Worm (Caenorhabditis elegans) whole organism, L4 larva: ENCODE results near the gene rfc-1.

Experiments used
- F26F4.8 ChIP-seq: fragments of 200-800 bp; sonication (Bioruptor generic); conservative IDR thresholded peaks from 2 replicates; pipeline ENCODE4 v1.3.6; 2022; ENCODE audit warnings: missing genetic modification characterization, missing compliant biosample characterization
- F44E2.7 ChIP-seq: fragments of 200-800 bp; sonication (Bioruptor generic); IDR thresholded peaks from 2 replicates; pipeline ENCODE4 v2.1.2; 2022; ENCODE audit warnings: missing genetic modification characterization, missing compliant biosample characterization
- F49E8.2 ChIP-seq: sonication (generic microtip); optimal IDR thresholded peaks from 2 replicates; lab custom pipeline; 2016; ENCODE audit warnings: missing compliant biosample characterization, mild to moderate bottlenecking, missing genetic modification characterization, borderline replicate concordance
- T20F7.1 ChIP-seq: fragments of 200-800 bp; sonication (Bioruptor generic); optimal IDR thresholded peaks from 2 replicates; lab custom pipeline; 2018; ENCODE audit warnings: mild to moderate bottlenecking, missing genetic modification characterization, missing compliant biosample characterization
- Y105C5A.15 ChIP-seq: fragments of 200-800 bp; sonication (Bioruptor generic); IDR thresholded peaks from 2 replicates; pipeline ENCODE4 v1.3.6; 2022; ENCODE audit warnings: missing genetic modification characterization, missing compliant biosample characterization
- Y48G9A.11 ChIP-seq: fragments of 200-800 bp; sonication (Bioruptor generic); IDR thresholded peaks from 2 replicates; pipeline ENCODE4 v1.3.6; 2022; ENCODE audit warnings: missing genetic modification reagents, missing genetic modification characterization, missing compliant biosample characterization
- ZK546.5 ChIP-seq, 2 experiments: sonication (generic microtip); optimal IDR thresholded peaks; 2 replicates each; lab custom pipeline; 2017; ENCODE audit warnings: missing biosample characterization in 2 of 2, missing genetic modification characterization in 2 of 2
- ama-1 ChIP-seq: fragments of 150-350 bp; optimal IDR thresholded peaks from 2 replicates; lab custom pipeline; 2014; ENCODE audit warnings: inconsistent platforms, mixed read lengths
- arid-1 ChIP-seq: fragments of 200-800 bp; sonication (Bioruptor generic); conservative IDR thresholded peaks from 2 replicates; pipeline ENCODE4 v1.3.6; 2022; ENCODE audit warnings: missing genetic modification reagents, missing genetic modification characterization, missing compliant biosample characterization
- ceh-28 ChIP-seq: fragments of 150-350 bp; optimal IDR thresholded peaks from 2 replicates; lab custom pipeline; 2014; ENCODE audit warnings: missing biosample characterization, missing genetic modification reagents, missing genetic modification characterization
- ceh-44 ChIP-seq: fragments of 200-800 bp; sonication (Bioruptor generic); IDR thresholded peaks from 2 replicates; pipeline ENCODE4 v1.3.6; 2022; ENCODE audit warnings: missing genetic modification reagents, missing genetic modification characterization, missing compliant biosample characterization
- ceh-62 ChIP-seq: sonication (generic microtip); optimal IDR thresholded peaks from 2 replicates; lab custom pipeline; 2017; ENCODE audit warnings: missing biosample characterization, missing genetic modification characterization
- ceh-82 ChIP-seq: sonication (generic microtip); optimal IDR thresholded peaks from 2 replicates; lab custom pipeline; 2017; ENCODE audit warnings: missing biosample characterization, missing genetic modification characterization
- cey-2 ChIP-seq: sonication (generic microtip); optimal IDR thresholded peaks from 3 replicates; lab custom pipeline; 2017; ENCODE audit warnings: missing genetic modification characterization, mild to moderate bottlenecking, missing compliant biosample characterization, antibody characterized with exemption, borderline replicate concordance; ENCODE audit not compliant: insufficient read depth
- dmd-6 ChIP-seq: fragments of 200-800 bp; sonication (Bioruptor generic); IDR thresholded peaks from 2 replicates; pipeline ENCODE4 v1.3.6; 2022; ENCODE audit warnings: missing genetic modification reagents, missing genetic modification characterization, missing compliant biosample characterization
- duxl-1 ChIP-seq: sonication (generic microtip); optimal IDR thresholded peaks from 2 replicates; lab custom pipeline; 2016; ENCODE audit warnings: mild to moderate bottlenecking, missing genetic modification characterization, moderate library complexity, missing compliant biosample characterization; ENCODE audit not compliant: poor library complexity
- egl-43 ChIP-seq: fragments of 200-800 bp; sonication (Bioruptor generic); IDR thresholded peaks from 2 replicates; pipeline ENCODE4 v1.3.6; 2022; ENCODE audit warnings: missing genetic modification reagents, missing genetic modification characterization, missing compliant biosample characterization
- fos-1 ChIP-seq: fragments of 150-350 bp; optimal IDR thresholded peaks from 2 replicates; lab custom pipeline; 2014; ENCODE audit warnings: missing biosample characterization, missing genetic modification characterization
- hif-1 ChIP-seq, 2 experiments: sonication (generic microtip); optimal IDR thresholded peaks; 2 replicates each; lab custom pipeline; 2016 to 2017; ENCODE audit warnings: missing compliant biosample characterization in 2 of 2, missing genetic modification characterization in 2 of 2, missing genetic modification reagents in 2 of 2, missing genotype in 2 of 2, mild to moderate bottlenecking in 1 of 2
- lim-7 ChIP-seq: fragments of 200-800 bp; sonication (Bioruptor generic); IDR thresholded peaks from 2 replicates; pipeline ENCODE4 v1.3.6; 2022; ENCODE audit warnings: missing genetic modification characterization, missing compliant biosample characterization
- lin-39 ChIP-seq: fragments of 150-350 bp; optimal IDR thresholded peaks from 2 replicates; lab custom pipeline; 2014; ENCODE audit warnings: missing biosample characterization, missing genetic modification reagents, missing genetic modification characterization
- lsy-2 ChIP-seq, 2 experiments: fragments of 150-350 bp in 1 of 2; sonication (generic microtip) in 1 of 2; optimal IDR thresholded peaks; 2 replicates each; lab custom pipeline; 2014 to 2017; ENCODE audit warnings: missing biosample characterization in 2 of 2, missing genetic modification characterization in 2 of 2
- mdl-1 ChIP-seq, 2 experiments: fragments of 150-350 bp in 1 of 2; sonication (generic microtip) in 1 of 2; optimal IDR thresholded peaks; 2 replicates each; lab custom pipeline; 2014 to 2017; ENCODE audit warnings: missing biosample characterization in 2 of 2, missing genetic modification characterization in 2 of 2
- mep-1 ChIP-seq: fragments of 150-350 bp; sonication (generic microtip); optimal IDR thresholded peaks from 3 replicates; lab custom pipeline; 2014; ENCODE audit warnings: missing biosample characterization, missing genetic modification characterization
- mxl-2 ChIP-seq: fragments of 200-800 bp; sonication (Bioruptor generic); conservative IDR thresholded peaks from 2 replicates; pipeline ENCODE4 v1.3.6; 2022; ENCODE audit warnings: missing genetic modification reagents, missing genetic modification characterization, missing compliant biosample characterization
- nhr-10 ChIP-seq: fragments of 150-350 bp; optimal IDR thresholded peaks from 2 replicates; lab custom pipeline; 2014; ENCODE audit warnings: missing biosample characterization, missing genetic modification characterization
- nhr-102 ChIP-seq: sonication (generic microtip); optimal IDR thresholded peaks from 2 replicates; lab custom pipeline; 2016; ENCODE audit warnings: mild to moderate bottlenecking, missing genetic modification characterization, moderate library complexity, missing compliant biosample characterization
- nhr-11 ChIP-seq: fragments of 150-350 bp; optimal IDR thresholded peaks from 2 replicates; lab custom pipeline; 2014; ENCODE audit warnings: missing biosample characterization, missing genetic modification characterization
- nhr-25 ChIP-seq: sonication (generic microtip); optimal IDR thresholded peaks from 2 replicates; lab custom pipeline; 2017; ENCODE audit warnings: missing genetic modification characterization, mild to moderate bottlenecking, missing compliant biosample characterization, antibody characterized with exemption, moderate library complexity, borderline replicate concordance; ENCODE audit not compliant: insufficient read depth
- nhr-28 ChIP-seq: fragments of 150-350 bp; optimal IDR thresholded peaks from 2 replicates; lab custom pipeline; 2014; ENCODE audit warnings: missing biosample characterization, missing genetic modification characterization
- nhr-48 ChIP-seq: sonication (generic microtip); optimal IDR thresholded peaks from 2 replicates; lab custom pipeline; 2016; ENCODE audit warnings: mild to moderate bottlenecking, missing genetic modification characterization, missing compliant biosample characterization
- nhr-76 ChIP-seq: fragments of 150-350 bp; optimal IDR thresholded peaks from 2 replicates; lab custom pipeline; 2014; ENCODE audit warnings: missing biosample characterization, missing genetic modification characterization
- pha-4 ChIP-seq, 2 experiments: fragments of 150-350 bp in 1 of 2; fragments of 200-800 bp in 1 of 2; sonication (Bioruptor generic) in 1 of 2; IDR thresholded peaks in 1 of 2; optimal IDR thresholded peaks in 1 of 2; 2 replicates each; pipeline versions ENCODE4 v1.3.6 to Lab custom; 2014 to 2022; ENCODE audit warnings: missing genetic modification characterization in 2 of 2, missing genetic modification reagents in 2 of 2, missing biosample characterization in 1 of 2, missing compliant biosample characterization in 1 of 2
- set-16 ChIP-seq: fragments of 200-800 bp; sonication (Bioruptor generic); IDR thresholded peaks from 2 replicates; pipeline ENCODE4 v1.3.6; 2022; ENCODE audit warnings: missing genetic modification reagents, missing genetic modification characterization, missing compliant biosample characterization
- snpc-1.2 ChIP-seq: fragments of 200-800 bp; sonication (Bioruptor generic); IDR thresholded peaks from 2 replicates; pipeline ENCODE4 v1.3.6; 2022; ENCODE audit warnings: missing genetic modification reagents, missing genetic modification characterization, missing compliant biosample characterization
- spr-1 ChIP-seq: sonication (generic microtip); optimal IDR thresholded peaks from 2 replicates; lab custom pipeline; 2016; ENCODE audit warnings: mild to moderate bottlenecking, missing genetic modification characterization, missing compliant biosample characterization
- spr-3 ChIP-seq: fragments of 200-800 bp; sonication (Bioruptor generic); optimal IDR thresholded peaks from 2 replicates; lab custom pipeline; 2018; ENCODE audit warnings: mild to moderate bottlenecking, missing genetic modification characterization, missing compliant biosample characterization
- tag-97 ChIP-seq: fragments of 200-800 bp; sonication (Bioruptor generic); IDR thresholded peaks from 2 replicates; pipeline ENCODE4 v1.3.6; 2022; ENCODE audit warnings: missing genetic modification characterization, missing compliant biosample characterization
- unc-62 ChIP-seq, 3 experiments: fragments of 150-350 bp in 1 of 3; sonication (generic microtip); optimal IDR thresholded peaks in 2 of 3; peaks in 1 of 3; 1 replicate in 1 of 3; 2 replicates in 2 of 3; lab custom pipeline; 2014 to 2017; ENCODE audit warnings: missing biosample characterization in 3 of 3, missing genetic modification characterization in 3 of 3, missing genetic modification reagents in 3 of 3, missing genotype in 1 of 3
- zfp-3 ChIP-seq: fragments of 200-800 bp; sonication (Bioruptor generic); conservative IDR thresholded peaks from 2 replicates; pipeline ENCODE4 v1.3.6; 2022; ENCODE audit warnings: missing genetic modification reagents, missing genetic modification characterization, missing compliant biosample characterization

Gene rfc-1

DNA sequence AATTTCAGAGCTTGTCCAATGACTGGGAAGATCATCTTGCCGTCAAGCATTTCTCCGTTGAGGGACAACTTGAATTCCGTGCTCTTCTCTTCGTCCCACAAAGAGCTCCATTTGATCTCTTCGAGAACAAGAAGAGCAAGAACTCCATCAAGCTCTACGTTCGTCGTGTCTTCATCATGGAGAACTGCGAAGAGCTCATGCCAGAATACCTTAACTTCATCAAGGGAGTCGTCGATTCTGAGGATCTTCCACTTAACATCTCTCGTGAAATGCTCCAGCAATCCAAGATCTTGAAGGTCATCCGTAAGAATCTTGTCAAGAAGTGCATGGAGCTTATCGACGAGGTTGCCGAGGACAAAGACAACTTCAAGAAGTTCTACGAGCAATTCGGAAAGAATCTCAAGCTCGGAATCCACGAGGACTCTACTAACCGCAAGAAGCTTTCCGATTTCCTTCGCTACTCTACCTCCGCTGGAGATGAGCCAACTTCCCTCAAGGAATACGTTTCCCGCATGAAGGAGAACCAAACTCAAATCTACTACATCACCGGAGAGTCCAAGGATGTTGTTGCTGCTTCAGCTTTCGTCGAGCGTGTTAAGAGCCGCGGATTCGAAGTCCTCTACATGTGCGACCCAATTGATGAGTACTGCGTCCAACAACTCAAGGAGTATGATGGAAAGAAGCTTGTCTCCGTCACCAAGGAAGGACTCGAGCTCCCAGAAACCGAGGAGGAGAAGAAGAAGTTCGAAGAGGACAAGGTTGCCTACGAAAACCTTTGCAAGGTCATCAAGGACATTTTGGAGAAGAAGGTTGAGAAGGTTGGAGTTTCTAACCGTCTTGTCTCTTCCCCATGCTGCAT, 41.6 kb upstream of the rfc-1 start (continued):
- TF ChIP-seq ceh-82 (no peak), cey-2 (no peak), nhr-76 (tag; lab: Kevin White, UChicago) (no peak), F44E2.7 (GFP tag; lab: Robert Waterston, UW) (no peak)

DNA sequence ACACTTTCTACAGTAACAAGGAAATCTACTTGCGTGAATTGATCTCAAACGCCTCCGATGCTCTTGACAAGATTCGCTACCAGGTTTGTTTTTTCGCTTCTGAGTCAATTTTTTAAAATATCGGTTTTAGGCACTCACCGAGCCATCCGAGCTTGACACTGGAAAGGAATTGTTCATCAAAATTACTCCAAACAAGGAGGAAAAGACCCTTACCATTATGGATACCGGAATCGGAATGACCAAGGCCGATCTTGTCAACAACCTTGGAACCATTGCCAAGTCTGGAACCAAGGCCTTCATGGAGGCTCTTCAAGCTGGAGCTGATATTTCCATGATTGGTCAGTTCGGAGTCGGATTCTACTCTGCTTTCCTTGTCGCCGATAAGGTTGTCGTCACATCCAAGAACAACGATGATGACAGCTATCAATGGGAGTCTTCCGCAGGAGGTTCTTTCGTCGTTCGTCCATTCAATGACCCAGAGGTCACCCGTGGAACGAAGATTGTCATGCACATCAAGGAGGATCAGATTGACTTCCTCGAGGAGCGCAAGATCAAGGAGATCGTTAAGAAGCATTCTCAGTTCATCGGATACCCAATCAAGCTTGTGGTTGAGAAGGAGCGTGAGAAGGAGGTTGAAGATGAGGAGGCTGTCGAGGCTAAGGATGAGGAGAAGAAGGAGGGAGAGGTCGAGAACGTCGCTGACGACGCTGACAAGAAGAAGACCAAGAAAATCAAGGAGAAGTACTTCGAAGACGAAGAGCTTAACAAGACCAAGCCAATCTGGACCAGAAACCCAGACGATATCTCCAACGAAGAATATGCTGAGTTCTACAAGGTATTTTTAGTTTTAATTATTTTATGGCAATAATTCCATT, 40.7 kb upstream of the rfc-1 start:
- no peak for TF ChIP-seq lin-39 (tag; lab: Kevin White, UChicago)
- 0 out of 2 replicates have a peak, but pooled peaks have one; percentile 6 for TF ChIP-seq dmd-6 (GFP tag; lab: Robert Waterston, UW)
- peak; percentile 21; the same call in 1 of the 2 replicates for TF ChIP-seq set-16 (GFP tag; lab: Robert Waterston, UW)
- peak; percentile 24; the same call in 1 of the 2 replicates for TF ChIP-seq pha-4 (GFP tag; IDR thresholded peaks at IDR 0.05; lab: Robert Waterston, UW)
- no peak for TF ChIP-seq pha-4 (tag; optimal IDR thresholded peaks at IDR 0.05; lab: Kevin White, UChicago)
- no peak for TF ChIP-seq spr-3 (GFP tag; lab: Kevin White, UChicago)
- TF ChIP-seq lsy-2 (tag; optimal IDR thresholded peaks at IDR 0.05; lab: Kevin White, UChicago) = peak in 1 of 2 experiments; percentile 9
- peak in 1 of 2 experiments; percentile 97 for TF ChIP-seq unc-62 (GFP tag; optimal IDR thresholded peaks at IDR 0.05 in 1 of 2; lab: Kevin White, UChicago)
- no peak for TF ChIP-seq unc-62 (tag; optimal IDR thresholded peaks at IDR 0.05; lab: Kevin White, UChicago)
- TF ChIP-seq snpc-1.2 (GFP tag; lab: Robert Waterston, UW) = peak; percentile 44; the same call in 1 of the 2 replicates
- no peak for TF ChIP-seq ceh-28 (tag; lab: Kevin White, UChicago)
- TF ChIP-seq mep-1 (tag; lab: Kevin White, UChicago) = peak; percentile 27
- TF ChIP-seq lim-7 (GFP tag; lab: Robert Waterston, UW) = 0 out of 2 replicates have a peak, but pooled peaks have one; percentile 70
- TF ChIP-seq F26F4.8 = no peak
- TF ChIP-seq spr-1 (tag; lab: Kevin White, UChicago) = no peak
- TF ChIP-seq ama-1 (lab: Kevin White, UChicago) = peak; percentile 84
- TF ChIP-seq zfp-3 (GFP tag; lab: Robert Waterston, UW) = no peak
- TF ChIP-seq nhr-25 = no peak
- TF ChIP-seq Y105C5A.15 = no peak
- no peak for TF ChIP-seq ZK546.5 (tag; optimal IDR thresholded peaks at IDR 0.05; lab: Kevin White, UChicago)
- no peak for TF ChIP-seq nhr-48 (tag; lab: Kevin White, UChicago)

DNA sequence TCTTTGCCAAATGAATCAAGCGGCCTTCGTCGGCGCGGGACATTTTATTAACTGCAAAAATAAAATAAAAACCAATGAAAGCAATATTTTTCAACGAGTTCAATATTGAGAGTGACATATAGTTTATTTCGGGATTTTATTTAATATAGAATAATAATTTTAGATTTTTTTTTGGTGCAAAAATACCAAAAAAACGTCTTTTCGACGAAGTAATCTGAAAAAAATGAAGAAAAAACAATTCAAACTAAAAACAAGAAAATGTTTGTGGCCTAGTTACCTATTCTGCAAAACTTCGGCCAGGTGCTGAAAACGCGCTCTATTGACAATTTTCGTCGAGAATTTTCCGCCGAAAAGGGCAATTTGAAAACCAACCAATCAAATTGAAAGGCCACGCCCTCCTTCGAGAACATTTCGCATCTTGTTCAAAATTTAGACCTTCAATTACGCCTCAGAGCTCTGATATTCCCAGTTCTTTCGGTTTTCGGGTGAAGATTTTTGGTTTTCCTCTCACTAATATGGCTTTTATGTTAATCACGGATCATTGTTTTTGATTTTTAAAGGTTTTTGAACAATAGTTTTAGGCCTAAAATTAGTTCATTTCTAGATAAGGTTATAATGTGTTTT, 39.8 kb upstream of the rfc-1 start, which contains the start of gene C47E8.4:
Gene C47E8.4, minus strand, starts transcription at position 51 of the 624 bp plus-strand sequence.
- peak; percentile 97 for TF ChIP-seq nhr-102 (tag; lab: Kevin White, UChicago)
- peak; percentile 94 for TF ChIP-seq pha-4 (GFP tag; IDR thresholded peaks at IDR 0.05; lab: Robert Waterston, UW)
- TF ChIP-seq pha-4 (tag; optimal IDR thresholded peaks at IDR 0.05; lab: Kevin White, UChicago) = peak; percentile 90
- no peak for TF ChIP-seq lin-39 (tag; lab: Kevin White, UChicago)
- TF ChIP-seq Y48G9A.11 (GFP tag; lab: Robert Waterston, UW) = peak; percentile 92
- peak; percentile 89; the same call in 1 of the 2 replicates for TF ChIP-seq egl-43 (GFP tag; lab: Robert Waterston, UW)
- no peak for TF ChIP-seq fos-1 (tag; lab: Kevin White, UChicago)
- TF ChIP-seq mep-1 (tag; lab: Kevin White, UChicago) = peak; percentile 98
- TF ChIP-seq F49E8.2 (tag; lab: Kevin White, UChicago) = peak; percentile 95
- peak; percentile 83 for TF ChIP-seq nhr-28 (tag; lab: Kevin White, UChicago)
- peak; percentile 94 for TF ChIP-seq nhr-48 (tag; lab: Kevin White, UChicago)
- TF ChIP-seq ceh-28 (tag; lab: Kevin White, UChicago) = no peak
- TF ChIP-seq mdl-1 (tag; optimal IDR thresholded peaks at IDR 0.05; lab: Kevin White, UChicago) = peak in 1 of 2 experiments; percentile 48
- TF ChIP-seq T20F7.1 (GFP tag; lab: Kevin White, UChicago) = peak; percentile 91
- TF ChIP-seq tag-97 (GFP tag; lab: Robert Waterston, UW) = peak; percentile 96
- peak; percentile 96 for TF ChIP-seq duxl-1 (tag; lab: Kevin White, UChicago)
- TF ChIP-seq lim-7 (GFP tag; lab: Robert Waterston, UW) = no peak
- peak; percentile 87 for TF ChIP-seq arid-1 (GFP tag; lab: Robert Waterston, UW)
- peak; percentile 99 for TF ChIP-seq nhr-11 (tag; lab: Kevin White, UChicago)
- TF ChIP-seq mxl-2 (GFP tag; lab: Robert Waterston, UW) = peak; percentile 63; the same call in 1 of the 2 replicates
- TF ChIP-seq ceh-62 (tag; lab: Kevin White, UChicago) = no peak
- TF ChIP-seq hif-1 (tag; optimal IDR thresholded peaks at IDR 0.05; lab: Kevin White, UChicago) = peak; percentile 77 to 95
- peak; percentile 82 for TF ChIP-seq nhr-10 (tag; lab: Kevin White, UChicago)
- peak; percentile 72; the same call in 1 of the 2 replicates for TF ChIP-seq ceh-44 (GFP tag; lab: Robert Waterston, UW)
